Worm (Caenorhabditis elegans) whole organism, L2 larva: ENCODE data around the gene C25F9.15.

Experiments
- C34F6.9 ChIP-seq: fragments of 150-350 bp; optimal IDR thresholded peaks from 2 replicates; lab custom pipeline; 2014; ENCODE audit warnings: missing biosample characterization, missing genetic modification characterization
- F13H6.1 ChIP-seq: sonication (generic microtip); optimal IDR thresholded peaks from 2 replicates; lab custom pipeline; 2016; ENCODE audit warnings: missing genetic modification characterization, missing compliant biosample characterization
- Y55F3AM.14 ChIP-seq: fragments of 200-800 bp; sonication (Bioruptor generic); optimal IDR thresholded peaks from 2 replicates; lab custom pipeline; 2018; ENCODE audit warnings: mild to moderate bottlenecking, missing genetic modification characterization, missing compliant biosample characterization
- ZK546.5 ChIP-seq: sonication (generic microtip); optimal IDR thresholded peaks from 2 replicates; lab custom pipeline; 2017; ENCODE audit warnings: missing biosample characterization, missing genetic modification characterization
- aly-2 ChIP-seq: fragments of 150-350 bp; optimal IDR thresholded peaks from 2 replicates; lab custom pipeline; 2014; ENCODE audit warnings: missing biosample characterization, missing genetic modification characterization
- ama-1 ChIP-seq: fragments of 150-350 bp; optimal IDR thresholded peaks from 2 replicates; lab custom pipeline; 2018; ENCODE audit warnings: inconsistent platforms
- blmp-1 ChIP-seq: sonication (generic microtip); optimal IDR thresholded peaks from 2 replicates; lab custom pipeline; 2017; ENCODE audit warnings: missing genetic modification characterization, mild to moderate bottlenecking, missing compliant biosample characterization, antibody characterized with exemption, moderate library complexity; ENCODE audit not compliant: insufficient read depth
- ceh-16 ChIP-seq: fragments of 150-350 bp; optimal IDR thresholded peaks from 2 replicates; lab custom pipeline; 2014; ENCODE audit warnings: missing biosample characterization, missing genetic modification characterization
- ceh-82 ChIP-seq: fragments of 150-350 bp; optimal IDR thresholded peaks from 2 replicates; lab custom pipeline; 2014; ENCODE audit warnings: missing biosample characterization, missing genetic modification characterization
- crh-2 ChIP-seq: sonication (generic microtip); optimal IDR thresholded peaks from 2 replicates; lab custom pipeline; 2017; ENCODE audit warnings: missing biosample characterization, missing genetic modification characterization
- dmd-4 ChIP-seq: sonication (generic microtip); optimal IDR thresholded peaks from 2 replicates; lab custom pipeline; 2017; ENCODE audit warnings: missing biosample characterization, missing genetic modification characterization
- egl-27 ChIP-seq: sonication (generic microtip); optimal IDR thresholded peaks from 3 replicates; lab custom pipeline; 2017; ENCODE audit warnings: missing biosample characterization, missing genetic modification reagents, missing genetic modification characterization
- elt-1 ChIP-seq: fragments of 150-350 bp; optimal IDR thresholded peaks from 2 replicates; lab custom pipeline; 2014; ENCODE audit warnings: missing biosample characterization, missing genetic modification characterization
- elt-3 ChIP-seq: sonication (generic microtip); optimal IDR thresholded peaks from 2 replicates; lab custom pipeline; 2017; ENCODE audit warnings: missing biosample characterization, missing genetic modification characterization
- fos-1 ChIP-seq: fragments of 150-350 bp; optimal IDR thresholded peaks from 2 replicates; lab custom pipeline; 2014; ENCODE audit warnings: missing biosample characterization, missing genetic modification characterization
- lin-11 ChIP-seq: fragments of 150-350 bp; sonication (generic microtip); optimal IDR thresholded peaks from 2 replicates; lab custom pipeline; 2014; ENCODE audit warnings: missing biosample characterization, missing genetic modification characterization, inconsistent platforms, mixed read lengths
- lin-13 ChIP-seq: fragments of 150-350 bp; optimal IDR thresholded peaks from 2 replicates; lab custom pipeline; 2014; ENCODE audit warnings: missing biosample characterization, missing genetic modification reagents, missing genetic modification characterization
- lsy-2 ChIP-seq, 2 experiments: fragments of 150-350 bp in 1 of 2; sonication (generic microtip) in 1 of 2; optimal IDR thresholded peaks; 2 replicates each; lab custom pipeline; 2014 to 2017; ENCODE audit warnings: missing biosample characterization in 2 of 2, missing genetic modification characterization in 2 of 2
- mbf-1 ChIP-seq: sonication (generic microtip); optimal IDR thresholded peaks from 2 replicates; lab custom pipeline; 2017; ENCODE audit warnings: missing biosample characterization, missing genetic modification characterization
- mdl-1 ChIP-seq, 2 experiments: fragments of 150-350 bp in 1 of 2; sonication (generic microtip) in 1 of 2; optimal IDR thresholded peaks; 2 replicates each; lab custom pipeline; 2017; ENCODE audit warnings: missing biosample characterization in 2 of 2, missing genetic modification characterization in 2 of 2
- nhr-10 ChIP-seq: sonication (generic microtip); optimal IDR thresholded peaks from 2 replicates; lab custom pipeline; 2017; ENCODE audit warnings: missing biosample characterization, missing genetic modification characterization
- nhr-12 ChIP-seq: fragments of 150-350 bp; optimal IDR thresholded peaks from 2 replicates; lab custom pipeline; 2014; ENCODE audit warnings: missing biosample characterization, missing genetic modification characterization
- nhr-129 ChIP-seq: fragments of 150-350 bp; optimal IDR thresholded peaks from 2 replicates; lab custom pipeline; 2014; ENCODE audit warnings: missing biosample characterization, missing genetic modification characterization
- nhr-21 ChIP-seq: fragments of 150-350 bp; optimal IDR thresholded peaks from 2 replicates; lab custom pipeline; 2014; ENCODE audit warnings: missing biosample characterization, missing genetic modification characterization
- nhr-23 ChIP-seq: fragments of 150-350 bp; optimal IDR thresholded peaks from 2 replicates; lab custom pipeline; 2014; ENCODE audit warnings: missing biosample characterization, missing genetic modification reagents, missing genetic modification characterization
- nhr-237 ChIP-seq: fragments of 150-350 bp; optimal IDR thresholded peaks from 2 replicates; lab custom pipeline; 2014; ENCODE audit warnings: missing biosample characterization, missing genetic modification characterization
- nhr-25 ChIP-seq: fragments of 150-350 bp; sonication (generic microtip); optimal IDR thresholded peaks from 3 replicates; lab custom pipeline; 2014; ENCODE audit warnings: missing biosample characterization, missing genetic modification characterization
- nhr-6 ChIP-seq: fragments of 150-350 bp; optimal IDR thresholded peaks from 2 replicates; lab custom pipeline; 2014; ENCODE audit warnings: missing biosample characterization, missing genetic modification characterization
- nhr-77 ChIP-seq: fragments of 150-350 bp; optimal IDR thresholded peaks from 2 replicates; lab custom pipeline; 2014; ENCODE audit warnings: missing biosample characterization, missing genetic modification characterization
- peb-1 ChIP-seq: fragments of 150-350 bp; optimal IDR thresholded peaks from 2 replicates; lab custom pipeline; 2014; ENCODE audit warnings: missing biosample characterization, missing genetic modification characterization
- sem-4 ChIP-seq: fragments of 150-350 bp; optimal IDR thresholded peaks from 2 replicates; lab custom pipeline; 2014; ENCODE audit warnings: missing biosample characterization, missing genetic modification reagents, missing genetic modification characterization
- skn-1 ChIP-seq: sonication (generic microtip); optimal IDR thresholded peaks from 2 replicates; lab custom pipeline; 2017; ENCODE audit warnings: missing biosample characterization, missing genetic modification characterization
- sma-3 ChIP-seq: sonication (generic microtip); optimal IDR thresholded peaks from 2 replicates; lab custom pipeline; 2016; ENCODE audit warnings: missing genetic modification reagents, missing genetic modification characterization, missing compliant biosample characterization
- sma-9 ChIP-seq, 2 experiments: fragments of 150-350 bp in 1 of 2; sonication (generic microtip) in 1 of 2; optimal IDR thresholded peaks; 2 replicates each; lab custom pipeline; 2014 to 2016; ENCODE audit warnings: missing genetic modification characterization in 2 of 2, mild to moderate bottlenecking in 1 of 2, missing biosample characterization in 1 of 2, missing compliant biosample characterization in 1 of 2, missing genetic modification reagents in 1 of 2, moderate library complexity in 1 of 2
- snpc-4 ChIP-seq: fragments of 150-350 bp; optimal IDR thresholded peaks from 2 replicates; lab custom pipeline; 2014; ENCODE audit warnings: missing biosample characterization, missing genetic modification characterization
- unc-39 ChIP-seq: fragments of 150-350 bp; optimal IDR thresholded peaks from 2 replicates; lab custom pipeline; 2014; ENCODE audit warnings: missing biosample characterization, missing genetic modification characterization
- unc-55 ChIP-seq: fragments of 150-350 bp; sonication (generic microtip); optimal IDR thresholded peaks from 3 replicates; lab custom pipeline; 2014; ENCODE audit warnings: missing biosample characterization, missing genetic modification reagents, missing genetic modification characterization
- unc-62 ChIP-seq: fragments of 150-350 bp; optimal IDR thresholded peaks from 2 replicates; lab custom pipeline; 2014; ENCODE audit warnings: missing biosample characterization, missing genetic modification reagents, missing genetic modification characterization
- zag-1 ChIP-seq: fragments of 150-350 bp; optimal IDR thresholded peaks from 2 replicates; lab custom pipeline; 2014; ENCODE audit warnings: missing biosample characterization, missing genetic modification characterization
- ztf-11 ChIP-seq: sonication (generic microtip); optimal IDR thresholded peaks from 2 replicates; lab custom pipeline; 2017; ENCODE audit warnings: missing biosample characterization, missing genetic modification characterization
- ztf-4 ChIP-seq: fragments of 150-350 bp; optimal IDR thresholded peaks from 2 replicates; lab custom pipeline; 2014; ENCODE audit warnings: missing biosample characterization, missing genetic modification characterization

The C25F9.15 gene

ce11 chrV:19390029-19390428 lies 27.9 kb upstream of the C25F9.15 start, which contains the start of gene slcr-46.2:
slcr-46.2 (minus strand) TSS chrV:19390129.
- TF ChIP-seq unc-62, result no peak
- TF ChIP-seq crh-2 (tag; lab: Kevin White, UChicago), result no peak
- no peak for TF ChIP-seq aly-2 (tag; lab: Kevin White, UChicago)
- no peak for TF ChIP-seq dmd-4
- no peak for TF ChIP-seq mdl-1 (tag; optimal IDR thresholded peaks at IDR 0.05; lab: Kevin White, UChicago)
- no peak for TF ChIP-seq ama-1 (lab: Kevin White, UChicago)
- TF ChIP-seq nhr-237 (tag; lab: Kevin White, UChicago), result no peak
- no peak for TF ChIP-seq skn-1

DNA sequence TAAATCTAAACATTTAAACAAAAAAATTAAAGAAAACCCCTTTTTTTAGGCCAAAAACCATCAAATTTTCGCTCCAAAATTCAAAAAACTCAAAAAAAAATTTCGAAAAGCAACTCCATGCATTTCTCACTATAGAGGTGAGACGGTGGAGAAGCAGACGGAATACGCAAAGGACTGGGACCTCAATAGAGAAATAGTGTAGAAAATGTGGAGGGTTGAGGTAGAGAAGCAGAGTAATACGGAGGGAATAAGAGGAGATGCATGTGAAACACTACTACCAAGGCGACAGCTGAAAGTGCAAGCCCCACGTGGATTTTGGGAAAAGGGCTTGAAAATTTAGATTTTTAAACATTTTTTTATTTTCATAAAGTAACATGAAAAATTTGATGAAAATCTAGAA lies 26.7 kb upstream of the C25F9.15 start:
- TF ChIP-seq unc-55 (GFP tag; lab: Kevin White, UChicago) (peak; percentile 57), fos-1 (no peak), skn-1 (no peak), ama-1 (lab: Kevin White, UChicago) (no peak), lsy-2 (tag; optimal IDR thresholded peaks at IDR 0.05; lab: Kevin White, UChicago) (peak in 1 of 2 experiments; percentile 33), C34F6.9 (tag; lab: Kevin White, UChicago) (peak; percentile 20), zag-1 (tag; lab: Kevin White, UChicago) (no peak), nhr-129 (tag; lab: Kevin White, UChicago) (peak; percentile 10), ztf-11 (tag; lab: Kevin White, UChicago) (no peak), crh-2 (tag; lab: Kevin White, UChicago) (peak; percentile 14)

ce11 chrV:19394750-19395149 lies 23.2 kb upstream of the C25F9.15 start, which contains the start of gene C25F9.8:
C25F9.8 (plus strand) TSS chrV:19395050.
- no peak for TF ChIP-seq ZK546.5 (tag; lab: Kevin White, UChicago)
- no peak for TF ChIP-seq ceh-82
- TF ChIP-seq Y55F3AM.14, result no peak
- TF ChIP-seq elt-1, result no peak
- no peak for TF ChIP-seq nhr-6 (tag; lab: Kevin White, UChicago)
- no peak for TF ChIP-seq nhr-25 (tag; lab: Kevin White, UChicago)
- TF ChIP-seq nhr-12 (tag; lab: Kevin White, UChicago), result no peak
- no peak for TF ChIP-seq nhr-21
- TF ChIP-seq ztf-11 (tag; lab: Kevin White, UChicago), result no peak
- TF ChIP-seq unc-39, result no peak
- no peak for TF ChIP-seq sma-3
- TF ChIP-seq nhr-77, result no peak
- TF ChIP-seq, all 48 proteins: peak for 0

DNA sequence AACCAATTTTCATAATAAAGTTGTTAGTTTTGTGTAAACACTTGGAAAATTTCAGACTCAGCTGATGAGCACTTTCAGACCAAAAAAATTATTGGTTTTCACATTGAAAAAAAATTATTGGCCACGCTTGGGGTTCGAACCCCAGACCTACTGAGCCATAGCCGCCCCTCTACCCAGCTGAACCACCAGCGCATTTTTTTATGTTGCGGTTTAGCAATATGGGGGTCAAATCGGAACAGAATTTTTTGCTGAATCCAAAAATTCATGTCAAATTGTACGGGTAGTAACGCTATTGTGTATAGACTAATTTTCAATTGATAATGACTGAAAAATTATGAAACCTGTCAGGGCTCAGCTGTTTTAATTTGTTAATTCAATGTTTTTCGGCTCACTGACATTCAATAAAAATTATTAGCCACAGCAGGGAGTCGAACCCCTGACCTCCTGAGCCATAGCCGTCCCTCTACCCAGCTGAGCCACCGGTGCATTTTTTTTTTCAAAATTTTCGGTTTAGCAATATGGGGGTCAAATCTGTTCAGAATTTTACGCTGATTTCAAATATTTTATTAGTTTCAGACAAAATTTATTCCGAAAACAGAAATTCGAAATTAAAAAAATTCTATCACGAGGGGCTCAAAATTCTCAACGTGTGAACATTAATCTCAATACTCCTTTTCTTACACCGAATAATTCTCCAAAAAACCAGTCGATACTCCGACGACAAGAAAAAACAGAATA lies 21.2 kb upstream of the C25F9.15 start:
- no peak for TF ChIP-seq mbf-1 (tag; lab: Kevin White, UChicago)
- no peak for TF ChIP-seq ztf-11 (tag; lab: Kevin White, UChicago)
- TF ChIP-seq sma-3, result no peak
- no peak for TF ChIP-seq snpc-4 (tag; lab: Kevin White, UChicago)
- TF ChIP-seq nhr-12 (tag; lab: Kevin White, UChicago), result no peak
- no peak for TF ChIP-seq unc-39
- TF ChIP-seq ceh-16 (tag; lab: Kevin White, UChicago), result no peak
- no peak for TF ChIP-seq lin-13
- no peak for TF ChIP-seq nhr-25 (tag; lab: Kevin White, UChicago)
- TF ChIP-seq skn-1, result no peak
- TF ChIP-seq mdl-1 (tag; optimal IDR thresholded peaks at IDR 0.05; lab: Kevin White, UChicago), result no peak
- TF ChIP-seq sem-4, result no peak
- no peak for TF ChIP-seq nhr-6 (tag; lab: Kevin White, UChicago)
- TF ChIP-seq blmp-1 (tag; lab: Kevin White, UChicago), result no peak
- TF ChIP-seq sma-9 (GFP tag; optimal IDR thresholded peaks at IDR 0.05; lab: Kevin White, UChicago), result no peak
- TF ChIP-seq sma-9 (tag; optimal IDR thresholded peaks at IDR 0.05; lab: Kevin White, UChicago), result no peak
- no peak for TF ChIP-seq unc-62
- TF ChIP-seq dmd-4, result no peak
- no peak for TF ChIP-seq nhr-10 (tag; lab: Kevin White, UChicago)
- no peak for TF ChIP-seq unc-55 (GFP tag; lab: Kevin White, UChicago)
- TF ChIP-seq, all 48 proteins: peak for 0

ce11 chrV:19398396-19398795 lies 19.5 kb upstream of the C25F9.15 start:
- TF ChIP-seq sma-9 (GFP tag; optimal IDR thresholded peaks at IDR 0.05; lab: Kevin White, UChicago), result no peak
- no peak for TF ChIP-seq sma-9 (tag; optimal IDR thresholded peaks at IDR 0.05; lab: Kevin White, UChicago)
- TF ChIP-seq Y55F3AM.14, result no peak
- TF ChIP-seq ztf-11 (tag; lab: Kevin White, UChicago), result no peak
- TF ChIP-seq nhr-237 (tag; lab: Kevin White, UChicago), result no peak
- no peak for TF ChIP-seq egl-27 (tag; lab: Kevin White, UChicago)
- no peak for TF ChIP-seq fos-1
- no peak for TF ChIP-seq lin-11 (tag; lab: Kevin White, UChicago)
- no peak for TF ChIP-seq peb-1 (tag; lab: Kevin White, UChicago)
- no peak for TF ChIP-seq skn-1
- TF ChIP-seq ztf-4 (tag; lab: Kevin White, UChicago), result no peak
- no peak for TF ChIP-seq lin-13
- TF ChIP-seq nhr-23, result no peak
- no peak for TF ChIP-seq elt-3 (tag; lab: Kevin White, UChicago)
- no peak for TF ChIP-seq unc-62
- TF ChIP-seq F13H6.1, result no peak
- TF ChIP-seq nhr-77, result no peak
- TF ChIP-seq zag-1 (tag; lab: Kevin White, UChicago), result no peak
- no peak for TF ChIP-seq nhr-129 (tag; lab: Kevin White, UChicago)
